Worm (Caenorhabditis elegans): Measurements from ENCODE around the gene pyt-1.

Gene pyt-1

ce11 chrV:10256050-10256449 lies 26.9 kb upstream of the pyt-1 start, which contains the start of gene nhr-232 (continued):
- TF ChIP-seq T26A8.4 (GFP tag; IDR thresholded peaks at IDR 0.05) (no peak), tra-1 (GFP tag; IDR thresholded peaks at IDR 0.05) (no peak), dve-1 (tag; optimal IDR thresholded peaks at IDR 0.05; ENCODE audit: insufficient read depth) (peak; percentile 64), ceh-20 (GFP tag; IDR thresholded peaks at IDR 0.05) (no peak), ceh-62 (tag; optimal IDR thresholded peaks at IDR 0.05) (no peak), pqm-1 (tag; optimal IDR thresholded peaks at IDR 0.05) (peak; percentile 86), zip-2 (tag; optimal IDR thresholded peaks at IDR 0.05) (no peak), lir-3 (tag; optimal IDR thresholded peaks at IDR 0.05) (no peak), arid-1 (GFP tag; conservative IDR thresholded peaks at IDR 0.05) (no peak), daf-19 (GFP tag; conservative IDR thresholded peaks at IDR 0.05) (no peak), madf-9 (GFP tag; conservative IDR thresholded peaks at IDR 0.05) (no peak), Y5F2A.4 (GFP tag; optimal IDR thresholded peaks at IDR 0.05) (no peak), daf-16 (GFP tag; optimal IDR thresholded peaks at IDR 0.05) (no peak), daf-16 (tag; optimal IDR thresholded peaks at IDR 0.05) (peak; percentile 89), ZK337.2 (GFP tag; IDR thresholded peaks at IDR 0.05) (no peak), egl-27 (tag; optimal IDR thresholded peaks at IDR 0.05) (no peak), pha-4 (GFP tag; IDR thresholded peaks at IDR 0.05) (no peak), pha-4 (tag; optimal IDR thresholded peaks at IDR 0.05) (peak; percentile 14), mdt-29 (GFP tag; IDR thresholded peaks at IDR 0.05) (no peak), F10B5.3 (tag; optimal IDR thresholded peaks at IDR 0.05) (no peak), ztf-7 (tag; optimal IDR thresholded peaks at IDR 0.05) (no peak), php-3 (GFP tag; IDR thresholded peaks at IDR 0.05) (peak; percentile 63), nhr-77 (tag; optimal IDR thresholded peaks at IDR 0.05) (peak; percentile 73), aly-2 (tag; optimal IDR thresholded peaks at IDR 0.05) (no peak), nhr-28 (tag; optimal IDR thresholded peaks at IDR 0.05) (peak; percentile 80), mes-2 (tag; optimal IDR thresholded peaks at IDR 0.05; ENCODE audit: poor library complexity, severe bottlenecking) (peak; percentile 33), lin-15B (tag; optimal IDR thresholded peaks at IDR 0.05) (no peak), dmd-8 (GFP tag; IDR thresholded peaks at IDR 0.05) (no peak), nhr-48 (tag; optimal IDR thresholded peaks at IDR 0.05) (no peak)

- TF ChIP-seq ama-1 (optimal IDR thresholded peaks at IDR 0.05) (peak; percentile 59), pha-4 (GFP tag; IDR thresholded peaks at IDR 0.05) (no peak), pha-4 (tag; optimal IDR thresholded peaks at IDR 0.05) (peak; percentile 68), aly-2 (tag; optimal IDR thresholded peaks at IDR 0.05) (no peak), nhr-41 (GFP tag; IDR thresholded peaks at IDR 0.05) (no peak), zip-2 (tag; optimal IDR thresholded peaks at IDR 0.05) (peak; percentile 94), dve-1 (tag; optimal IDR thresholded peaks at IDR 0.05; ENCODE audit: insufficient read depth) (peak; percentile 58), daf-16 (GFP tag; optimal IDR thresholded peaks at IDR 0.05) (no peak), daf-16 (tag; optimal IDR thresholded peaks at IDR 0.05) (peak; percentile 64), lsy-2 (tag; optimal IDR thresholded peaks at IDR 0.05) (no peak), nhr-28 (tag; optimal IDR thresholded peaks at IDR 0.05) (peak; percentile 37), pqm-1 (tag; optimal IDR thresholded peaks at IDR 0.05) (peak; percentile 12), spr-1 (tag; optimal IDR thresholded peaks at IDR 0.05) (no peak), hmg-1.1 (GFP tag; IDR thresholded peaks at IDR 0.05) (no peak)
Observed at ce11 chrV:10255005-10255472, 25.9 kb upstream of the pyt-1 start, which contains the start of gene rop-1. rop-1 (minus strand) TSS chrV:10255055.

ce11 chrV:10252682-10253081 lies 23.6 kb upstream of the pyt-1 start:
- TF ChIP-seq nhr-48 (tag; optimal IDR thresholded peaks at IDR 0.05) (no peak), F44E2.7 (GFP tag; IDR thresholded peaks at IDR 0.05) (no peak), nhr-237 (tag; optimal IDR thresholded peaks at IDR 0.05) (no peak), fkh-10 (GFP tag; optimal IDR thresholded peaks at IDR 0.05) (no peak), lin-29 (GFP tag; IDR thresholded peaks at IDR 0.05) (no peak), ZK546.5 (tag; optimal IDR thresholded peaks at IDR 0.05) (no peak), nhr-11 (tag; optimal IDR thresholded peaks at IDR 0.05) (no peak), R02D3.7 (tag; optimal IDR thresholded peaks at IDR 0.05) (no peak), dmd-8 (GFP tag; IDR thresholded peaks at IDR 0.05) (no peak), D1046.2 (GFP tag; IDR thresholded peaks at IDR 0.05) (no peak), F37D6.2 (tag; optimal IDR thresholded peaks at IDR 0.05) (no peak), dpl-1 (GFP tag; optimal IDR thresholded peaks at IDR 0.05) (no peak), daf-16 (GFP tag; optimal IDR thresholded peaks at IDR 0.05) (no peak), daf-16 (tag; optimal IDR thresholded peaks at IDR 0.05) (peak; percentile 15), attf-4 (tag; optimal IDR thresholded peaks at IDR 0.05) (no peak), nhr-111 (GFP tag; optimal IDR thresholded peaks at IDR 0.05) (no peak), tag-97 (GFP tag; IDR thresholded peaks at IDR 0.05) (no peak), vab-7 (GFP tag; IDR thresholded peaks at IDR 0.05) (no peak), Y48G9A.11 (GFP tag; IDR thresholded peaks at IDR 0.05) (no peak), lsy-2 (tag; optimal IDR thresholded peaks at IDR 0.05) (peak in 1 of 2 experiments; percentile 41), ceh-32 (tag; optimal IDR thresholded peaks at IDR 0.05; ENCODE audit: poor library complexity) (no peak)
